Fruit fly (Drosophila melanogaster) whole organism, embryonic: ENCODE data around the gene CG1172.

Experiments
- ATbp ChIP-seq: fragments of 200-800 bp; sonication (Bioruptor generic); optimal IDR thresholded peaks from 2 replicates; lab custom pipeline; 2017; ENCODE audit warnings: missing biosample characterization, mild to moderate bottlenecking, missing genetic modification characterization, missing genetic modification reagents
- Adf1 ChIP-seq: fragments of 200-800 bp; sonication (Bioruptor generic); IDR thresholded peaks from 2 replicates; pipeline ENCODE4 v1.3.6; 2022; ENCODE audit warnings: missing biosample characterization, missing genetic modification characterization
- B-H2 ChIP-seq: fragments of 200-800 bp; sonication (Bioruptor generic); optimal IDR thresholded peaks from 2 replicates; lab custom pipeline; 2018; ENCODE audit warnings: missing biosample characterization, mild to moderate bottlenecking, missing genetic modification characterization
- BEAF-32 ChIP-seq: fragments of 200-800 bp; sonication (Bioruptor generic); optimal IDR thresholded peaks from 3 replicates; lab custom pipeline; 2017; ENCODE audit warnings: missing biosample characterization, missing genetic modification characterization, mild to moderate bottlenecking, moderate library complexity, missing genetic modification reagents
- CG10267 ChIP-seq: fragments of 200-800 bp; sonication (Bioruptor generic); optimal IDR thresholded peaks from 2 replicates; lab custom pipeline; 2018; ENCODE audit warnings: missing biosample characterization, mild to moderate bottlenecking, missing genetic modification characterization, moderate library complexity
- CG12071 ChIP-seq: fragments of 200-800 bp; sonication (Bioruptor generic); optimal IDR thresholded peaks from 3 replicates; lab custom pipeline; 2018; ENCODE audit warnings: missing biosample characterization, mild to moderate bottlenecking, missing genetic modification characterization
- CG13296 ChIP-seq: fragments of 200-800 bp; sonication (Bioruptor generic); optimal IDR thresholded peaks from 3 replicates; lab custom pipeline; 2018; ENCODE audit warnings: missing biosample characterization, mild to moderate bottlenecking, missing genetic modification characterization
- CG14860 ChIP-seq: fragments of 200-800 bp; sonication (Bioruptor generic); IDR thresholded peaks from 3 replicates; pipeline ENCODE4 v1.3.6; 2022; ENCODE audit warnings: missing biosample characterization, missing genetic modification characterization; ENCODE audit not compliant: partially characterized antibody
- CG15011 ChIP-seq: fragments of 200-800 bp; sonication (Bioruptor generic); optimal IDR thresholded peaks from 3 replicates; lab custom pipeline; 2018; ENCODE audit warnings: missing biosample characterization, mild to moderate bottlenecking, missing genetic modification characterization
- CG15696 ChIP-seq: fragments of 200-800 bp; sonication (Bioruptor generic); optimal IDR thresholded peaks from 2 replicates; lab custom pipeline; 2019; ENCODE audit warnings: missing biosample characterization, mild to moderate bottlenecking, missing genetic modification characterization, moderate library complexity
- CG17186 ChIP-seq: fragments of 200-800 bp; sonication (Bioruptor generic); optimal IDR thresholded peaks from 3 replicates; lab custom pipeline; 2017; ENCODE audit warnings: missing biosample characterization, missing genetic modification reagents, missing genetic modification characterization
- CG17361 ChIP-seq: fragments of 200-800 bp; sonication (Bioruptor generic); IDR thresholded peaks from 3 replicates; pipeline ENCODE4 v1.3.6; 2022; ENCODE audit warnings: missing biosample characterization, missing genetic modification characterization
- CG17385 ChIP-seq: fragments of 200-800 bp; sonication (Bioruptor generic); optimal IDR thresholded peaks from 3 replicates; lab custom pipeline; 2018; ENCODE audit warnings: missing biosample characterization, mild to moderate bottlenecking, missing genetic modification characterization
- CG1832 ChIP-seq: fragments of 200-800 bp; sonication (Bioruptor generic); optimal IDR thresholded peaks from 2 replicates; lab custom pipeline; 2017; ENCODE audit warnings: missing biosample characterization, mild to moderate bottlenecking, missing genetic modification characterization, inconsistent platforms
- CG2202 ChIP-seq: fragments of 200-800 bp; sonication (Bioruptor generic); optimal IDR thresholded peaks from 2 replicates; lab custom pipeline; 2018; ENCODE audit warnings: missing biosample characterization, mild to moderate bottlenecking, missing genetic modification characterization
- CG2712 ChIP-seq: fragments of 200-800 bp; optimal IDR thresholded peaks from 3 replicates; lab custom pipeline; 2019; ENCODE audit warnings: missing biosample characterization, mild to moderate bottlenecking, missing genetic modification characterization, moderate library complexity
- CG4617 ChIP-seq: fragments of 200-800 bp; sonication (Bioruptor generic); optimal IDR thresholded peaks from 3 replicates; lab custom pipeline; 2016; ENCODE audit warnings: missing biosample characterization, missing genetic modification characterization, borderline replicate concordance
- CG5953 ChIP-seq: fragments of 200-800 bp; sonication (Bioruptor generic); IDR thresholded peaks from 2 replicates; pipeline ENCODE4 v1.3.6; 2022; ENCODE audit warnings: missing biosample characterization, missing genetic modification characterization
- CG6813 ChIP-seq: fragments of 200-800 bp; sonication (Bioruptor generic); optimal IDR thresholded peaks from 2 replicates; lab custom pipeline; 2017; ENCODE audit warnings: missing biosample characterization, missing genetic modification characterization, mild to moderate bottlenecking, moderate library complexity, missing genetic modification reagents
- CG7271 ChIP-seq: fragments of 200-800 bp; sonication (Bioruptor generic); optimal IDR thresholded peaks from 2 replicates; lab custom pipeline; 2018; ENCODE audit warnings: missing biosample characterization, mild to moderate bottlenecking, missing genetic modification characterization, moderate library complexity
- CHES-1-like ChIP-seq: fragments of 200-800 bp; sonication (Bioruptor generic); optimal IDR thresholded peaks from 2 replicates; lab custom pipeline; 2016; ENCODE audit warnings: missing biosample characterization, missing genetic modification characterization
- D19A ChIP-seq: fragments of 200-800 bp; optimal IDR thresholded peaks from 3 replicates; lab custom pipeline; 2019; ENCODE audit warnings: missing biosample characterization, mild to moderate bottlenecking, missing genetic modification characterization, moderate library complexity
- Dbx ChIP-seq: fragments of 200-800 bp; sonication (Bioruptor generic); IDR thresholded peaks from 3 replicates; pipeline ENCODE4 v1.3.6; 2022; ENCODE audit warnings: missing biosample characterization, missing genetic modification characterization
- Dll ChIP-seq: fragments of 200-800 bp; sonication (Bioruptor generic); IDR thresholded peaks from 4 replicates; pipeline ENCODE4 v1.3.6; 2022; ENCODE audit warnings: missing biosample characterization, missing genetic modification characterization; ENCODE audit not compliant: partially characterized antibody
- Ets65A ChIP-seq: fragments of 200-800 bp; sonication (Bioruptor generic); peaks from one replicate; lab custom pipeline; 2016; ENCODE audit warnings: missing biosample characterization, missing genetic modification characterization
- Hmr ChIP-seq: fragments of 200-800 bp; sonication (Bioruptor generic); optimal IDR thresholded peaks from 3 replicates; lab custom pipeline; 2017; ENCODE audit warnings: mild to moderate bottlenecking, missing biosample characterization, missing genetic modification reagents, missing genetic modification characterization
- Kr ChIP-seq: fragments of 200-800 bp; sonication (Bioruptor generic); optimal IDR thresholded peaks from 2 replicates; lab custom pipeline; 2017; ENCODE audit warnings: missing biosample characterization, mild to moderate bottlenecking, missing genetic modification characterization
- Meics ChIP-seq: fragments of 200-800 bp; sonication (Bioruptor generic); optimal IDR thresholded peaks from 2 replicates; lab custom pipeline; 2017; ENCODE audit warnings: missing biosample characterization, mild to moderate bottlenecking, missing genetic modification characterization
- Pdp1 ChIP-seq, 2 experiments: fragments of 200-800 bp; sonication (Bioruptor generic); optimal IDR thresholded peaks; 3 replicates each; lab custom pipeline; 2016; ENCODE audit warnings: missing biosample characterization in 2 of 2, missing genetic modification characterization in 2 of 2, mild to moderate bottlenecking in 1 of 2, moderate library complexity in 1 of 2
- Side ChIP-seq: fragments of 200-800 bp; sonication (Bioruptor generic); optimal IDR thresholded peaks from 2 replicates; lab custom pipeline; 2016; ENCODE audit warnings: missing biosample characterization, missing genetic modification characterization
- Stat92E ChIP-seq, 3 experiments: fragments of >200 bp in 2 of 3; fragments of 200-800 bp in 1 of 3; sonication (Bioruptor generic) in 1 of 3; optimal IDR thresholded peaks; 2 replicates each; lab custom pipeline; 2017 to 2019; ENCODE audit warnings: missing biosample characterization in 3 of 3, missing genetic modification characterization in 3 of 3, mild to moderate bottlenecking in 1 of 3, moderate library complexity in 1 of 3
- Taf1 ChIP-seq: fragments of 200-800 bp; sonication (Bioruptor generic); IDR thresholded peaks from 2 replicates; pipeline ENCODE4 v1.3.6; 2022; ENCODE audit warnings: missing biosample characterization, missing genetic modification characterization
- ac ChIP-seq: fragments of 200-800 bp; sonication (Bioruptor generic); optimal IDR thresholded peaks from 3 replicates; lab custom pipeline; 2017; ENCODE audit warnings: missing biosample characterization, mild to moderate bottlenecking, missing genetic modification characterization
- bigmax ChIP-seq: fragments of 200-800 bp; sonication (Bioruptor generic); optimal IDR thresholded peaks from 2 replicates; lab custom pipeline; 2018; ENCODE audit warnings: missing biosample characterization, mild to moderate bottlenecking, missing genetic modification characterization
- br ChIP-seq: fragments of >200 bp; optimal IDR thresholded peaks from 2 replicates; lab custom pipeline; 2017
- chinmo ChIP-seq: fragments of 200-800 bp; sonication (Bioruptor generic); IDR thresholded peaks from 4 replicates; pipeline ENCODE4 v1.3.6; 2022; ENCODE audit warnings: missing biosample characterization, missing genetic modification characterization; ENCODE audit not compliant: partially characterized antibody
- chm ChIP-seq: fragments of 200-800 bp; sonication (Bioruptor generic); IDR thresholded peaks from 2 replicates; pipeline ENCODE4 v1.3.6; 2022; ENCODE audit warnings: missing biosample characterization, missing genetic modification characterization
- ewg ChIP-seq: fragments of 200-800 bp; sonication (Bioruptor generic); optimal IDR thresholded peaks from 3 replicates; lab custom pipeline; 2017; ENCODE audit warnings: mild to moderate bottlenecking, missing biosample characterization, missing genetic modification reagents, missing genetic modification characterization
- ftz-f1 ChIP-seq: fragments of 200-800 bp; sonication (Bioruptor generic); optimal IDR thresholded peaks from 2 replicates; lab custom pipeline; 2016; ENCODE audit warnings: missing biosample characterization, missing genetic modification characterization
- jigr1 ChIP-seq: fragments of 200-800 bp; sonication (Bioruptor generic); IDR thresholded peaks from 3 replicates; pipeline ENCODE4 v1.3.6; 2022; ENCODE audit warnings: missing biosample characterization, missing genetic modification characterization
- nmo ChIP-seq: fragments of 200-800 bp; sonication (Bioruptor generic); optimal IDR thresholded peaks from 2 replicates; lab custom pipeline; 2018; ENCODE audit warnings: missing biosample characterization, mild to moderate bottlenecking, missing genetic modification characterization, moderate library complexity
- sd ChIP-seq: fragments of 200-800 bp; sonication (Bioruptor generic); optimal IDR thresholded peaks from 3 replicates; lab custom pipeline; 2018; ENCODE audit warnings: missing biosample characterization, mild to moderate bottlenecking, missing genetic modification characterization, moderate library complexity
- shn ChIP-seq: fragments of 200-800 bp; sonication (Bioruptor generic); optimal IDR thresholded peaks from 3 replicates; lab custom pipeline; 2016; ENCODE audit warnings: missing biosample characterization, missing genetic modification characterization
- slou ChIP-seq: fragments of 200-800 bp; sonication (Bioruptor generic); optimal IDR thresholded peaks from 3 replicates; lab custom pipeline; 2016; ENCODE audit warnings: missing biosample characterization, missing genetic modification characterization
- sna ChIP-seq: fragments of 200-800 bp; sonication (Bioruptor generic); IDR thresholded peaks from 2 replicates; pipeline ENCODE4 v1.3.6; 2022; ENCODE audit warnings: missing biosample characterization, missing genetic modification characterization; ENCODE audit not compliant: partially characterized antibody
- sug ChIP-seq: fragments of 200-800 bp; optimal IDR thresholded peaks from 2 replicates; lab custom pipeline; 2019; ENCODE audit warnings: missing biosample characterization, mild to moderate bottlenecking, missing genetic modification characterization, moderate library complexity
- tgo ChIP-seq: fragments of 200-800 bp; sonication (Bioruptor generic); IDR thresholded peaks from 3 replicates; pipeline ENCODE4 v1.3.6; 2022; ENCODE audit warnings: missing biosample characterization, missing genetic modification characterization
- trem ChIP-seq: fragments of 200-800 bp; optimal IDR thresholded peaks from 3 replicates; lab custom pipeline; 2019; ENCODE audit warnings: missing biosample characterization, mild to moderate bottlenecking, missing genetic modification characterization, moderate library complexity
- vnd ChIP-seq: fragments of 200-800 bp; sonication (Bioruptor generic); IDR thresholded peaks from 3 replicates; pipeline ENCODE4 v1.3.6; 2022; ENCODE audit warnings: missing biosample characterization, missing genetic modification characterization; ENCODE audit not compliant: partially characterized antibody

The CG1172 gene

dm6 chr3R:5393742-5394391 lies at the start of gene CG1172 (continued):
- no peak for TF ChIP-seq CG2202
- TF ChIP-seq BEAF-32 (GFP tag; lab: Kevin White, UChicago): peak; percentile 81
- TF ChIP-seq CG4617: peak; percentile 86
- TF ChIP-seq Taf1 (GFP tag; lab: Robert Waterston, UW): no peak
- TF ChIP-seq nmo (GFP tag; lab: Kevin White, UChicago): peak; percentile 49
- peak; percentile 28; the same call in 1 of the 3 replicates for TF ChIP-seq CG14860
- TF ChIP-seq sug (tag; lab: Kevin White, UChicago): peak; percentile 25
- peak; percentile 84 for TF ChIP-seq Dll (GFP tag; lab: Robert Waterston, UW)
- TF ChIP-seq D19A (tag; lab: Kevin White, UChicago): no peak
- peak; percentile 72 for TF ChIP-seq Hmr (GFP tag; lab: Kevin White, UChicago)
- TF ChIP-seq Pdp1 (GFP tag; optimal IDR thresholded peaks at IDR 0.05; lab: Kevin White, UChicago): peak in 1 of 2 experiments; percentile 42
- TF ChIP-seq CG7271: peak; percentile 46
- TF ChIP-seq chm (GFP tag; lab: Robert Waterston, UW): no peak
- no peak for TF ChIP-seq CG1832
- no peak for TF ChIP-seq CG2712 (tag; lab: Kevin White, UChicago)
- TF ChIP-seq chinmo (GFP tag; lab: Robert Waterston, UW): 0 out of 4 replicates have a peak, but pooled peaks have one; percentile 48
- peak; percentile 37 for TF ChIP-seq ewg (GFP tag; lab: Kevin White, UChicago)
- peak; percentile 49 for TF ChIP-seq CG10267 (tag; lab: Kevin White, UChicago)
- no peak for TF ChIP-seq tgo (GFP tag; lab: Robert Waterston, UW)
- TF ChIP-seq ftz-f1 (GFP tag; lab: Kevin White, UChicago): peak; percentile 47
- no peak for TF ChIP-seq Dbx (GFP tag; lab: Robert Waterston, UW)
- peak; percentile 77 for TF ChIP-seq Ets65A
- TF ChIP-seq trem (tag; lab: Kevin White, UChicago): peak; percentile 83
- TF ChIP-seq CG6813 (GFP tag; lab: Kevin White, UChicago): no peak
- TF ChIP-seq Adf1: no peak
- no peak for TF ChIP-seq jigr1 (GFP tag; lab: Robert Waterston, UW)
- TF ChIP-seq B-H2: peak; percentile 29
- no peak for TF ChIP-seq Side (GFP tag; lab: Kevin White, UChicago)
- TF ChIP-seq Kr: no peak
- peak; percentile 5 for TF ChIP-seq Meics (GFP tag; lab: Kevin White, UChicago)
- TF ChIP-seq br (lab: Kevin White, UChicago): no peak
- no peak for TF ChIP-seq CG12071 (GFP tag; lab: Kevin White, UChicago)
- peak; percentile 68 for TF ChIP-seq sd (tag; lab: Kevin White, UChicago)
- no peak for TF ChIP-seq CG17385 (GFP tag; lab: Kevin White, UChicago)
- TF ChIP-seq CHES-1-like (GFP tag; lab: Kevin White, UChicago): peak; percentile 18
- no peak for TF ChIP-seq shn (GFP tag; lab: Kevin White, UChicago)
- no peak for TF ChIP-seq CG13296 (GFP tag; lab: Kevin White, UChicago)
- TF ChIP-seq bigmax (GFP tag; lab: Kevin White, UChicago): no peak
- peak in 1 of 3 experiments; percentile 43 for TF ChIP-seq Stat92E (GFP tag; optimal IDR thresholded peaks at IDR 0.05; lab: Kevin White, UChicago)
- TF ChIP-seq CG15696: no peak
- no peak for TF ChIP-seq slou
- TF ChIP-seq CG17186 (GFP tag; lab: Kevin White, UChicago): peak; percentile 1
- no peak for TF ChIP-seq CG5953
- no peak for TF ChIP-seq ATbp (GFP tag; lab: Kevin White, UChicago)
- TF ChIP-seq vnd: peak; percentile 52; the same call in 2 of the 3 replicates
- TF ChIP-seq sna (GFP tag; lab: Robert Waterston, UW): peak; percentile 76
- TF ChIP-seq CG17361 (GFP tag; lab: Robert Waterston, UW): no peak
- TF ChIP-seq CG15011 (GFP tag; lab: Kevin White, UChicago): no peak
- TF ChIP-seq ac (GFP tag; lab: Kevin White, UChicago): no peak
